Worm (Caenorhabditis elegans) whole organism, L3 larva: ENCODE measurements around the gene F42A10.7.

Experiments used
- R02D3.7 ChIP-seq: fragments of 150-350 bp; optimal IDR thresholded peaks from 2 replicates; lab custom pipeline; 2014; ENCODE audit warnings: missing biosample characterization, missing genetic modification characterization
- ZK546.5 ChIP-seq: sonication (generic microtip); optimal IDR thresholded peaks from 2 replicates; lab custom pipeline; 2017; ENCODE audit warnings: missing biosample characterization, missing genetic modification characterization
- ama-1 ChIP-seq: fragments of 150-350 bp; optimal IDR thresholded peaks from 2 replicates; lab custom pipeline; 2018
- ceh-16 ChIP-seq: sonication (generic microtip); optimal IDR thresholded peaks from 2 replicates; lab custom pipeline; 2017; ENCODE audit warnings: missing biosample characterization, missing genetic modification characterization
- ceh-9 ChIP-seq: sonication (generic microtip); optimal IDR thresholded peaks from 2 replicates; lab custom pipeline; 2018; ENCODE audit warnings: missing biosample characterization, missing genetic modification characterization
- daf-12 ChIP-seq: fragments of 150-350 bp; optimal IDR thresholded peaks from 2 replicates; lab custom pipeline; 2014; ENCODE audit warnings: missing biosample characterization, missing genetic modification reagents, missing genetic modification characterization
- egl-27 ChIP-seq: sonication (generic microtip); optimal IDR thresholded peaks from 4 replicates; lab custom pipeline; 2017; ENCODE audit warnings: missing biosample characterization, missing genetic modification reagents, missing genetic modification characterization
- egl-5 ChIP-seq: fragments of 150-350 bp; optimal IDR thresholded peaks from 2 replicates; lab custom pipeline; 2017; ENCODE audit warnings: missing biosample characterization, missing genetic modification reagents, missing genetic modification characterization, inconsistent platforms
- elt-1 ChIP-seq: fragments of 150-350 bp; optimal IDR thresholded peaks from 2 replicates; lab custom pipeline; 2014; ENCODE audit warnings: missing biosample characterization, missing genetic modification characterization
- elt-2 ChIP-seq: sonication (generic microtip); optimal IDR thresholded peaks from 2 replicates; lab custom pipeline; 2016; ENCODE audit warnings: missing genetic modification reagents, mild to moderate bottlenecking, missing genetic modification characterization, missing compliant biosample characterization
- elt-3 ChIP-seq, 3 experiments: fragments of 150-350 bp in 1 of 3; sonication (generic microtip) in 2 of 3; optimal IDR thresholded peaks; 2 replicates in 2 of 3; 4 replicates in 1 of 3; lab custom pipeline; 2014 to 2017; ENCODE audit warnings: missing biosample characterization in 3 of 3, missing genetic modification characterization in 3 of 3
- fos-1 ChIP-seq: fragments of 150-350 bp; optimal IDR thresholded peaks from 2 replicates; lab custom pipeline; 2014; ENCODE audit warnings: missing biosample characterization, missing genetic modification characterization
- hmg-11 ChIP-seq: sonication (generic microtip); optimal IDR thresholded peaks from 2 replicates; lab custom pipeline; 2016; ENCODE audit warnings: missing genetic modification characterization, missing compliant biosample characterization
- jun-1 ChIP-seq: fragments of 150-350 bp; optimal IDR thresholded peaks from 2 replicates; lab custom pipeline; 2014; ENCODE audit warnings: missing biosample characterization, missing genetic modification reagents, missing genetic modification characterization
- lin-15B ChIP-seq: fragments of 150-350 bp; optimal IDR thresholded peaks from 2 replicates; lab custom pipeline; 2014; ENCODE audit warnings: missing biosample characterization, missing genetic modification characterization
- lin-39 ChIP-seq: fragments of 150-350 bp; optimal IDR thresholded peaks from 2 replicates; lab custom pipeline; 2018; ENCODE audit warnings: missing biosample characterization, missing genetic modification reagents, missing genetic modification characterization
- mdl-1 ChIP-seq: fragments of 150-350 bp; optimal IDR thresholded peaks from 2 replicates; lab custom pipeline; 2014; ENCODE audit warnings: missing biosample characterization, missing genetic modification characterization
- mml-1 ChIP-seq: fragments of 150-350 bp; sonication (generic microtip); optimal IDR thresholded peaks from 3 replicates; lab custom pipeline; 2014; ENCODE audit warnings: missing biosample characterization, missing genetic modification characterization
- nfya-1 ChIP-seq: sonication (generic microtip); optimal IDR thresholded peaks from 2 replicates; lab custom pipeline; 2017; ENCODE audit warnings: missing genetic modification characterization, mild to moderate bottlenecking, missing compliant biosample characterization, antibody characterized with exemption, moderate library complexity; ENCODE audit not compliant: insufficient read depth
- nhr-11 ChIP-seq: fragments of 150-350 bp; optimal IDR thresholded peaks from 2 replicates; lab custom pipeline; 2014; ENCODE audit warnings: missing biosample characterization, missing genetic modification characterization
- nhr-12 ChIP-seq: fragments of 150-350 bp; optimal IDR thresholded peaks from 2 replicates; lab custom pipeline; 2014; ENCODE audit warnings: missing biosample characterization, missing genetic modification characterization
- nhr-23 ChIP-seq: fragments of 150-350 bp; optimal IDR thresholded peaks from 2 replicates; lab custom pipeline; 2014; ENCODE audit warnings: missing biosample characterization, missing genetic modification reagents, missing genetic modification characterization
- nhr-28 ChIP-seq: fragments of 150-350 bp; optimal IDR thresholded peaks from 2 replicates; lab custom pipeline; 2014; ENCODE audit warnings: missing biosample characterization, missing genetic modification characterization
- nhr-43 ChIP-seq: sonication (generic microtip); optimal IDR thresholded peaks from 2 replicates; lab custom pipeline; 2016; ENCODE audit warnings: mild to moderate bottlenecking, missing genetic modification characterization, missing compliant biosample characterization; ENCODE audit not compliant: poor library complexity, severe bottlenecking
- pha-4 ChIP-seq: fragments of 150-350 bp; optimal IDR thresholded peaks from 2 replicates; lab custom pipeline; 2014; ENCODE audit warnings: missing biosample characterization, missing genetic modification reagents, missing genetic modification characterization
- pqm-1 ChIP-seq: fragments of 150-350 bp; optimal IDR thresholded peaks from 2 replicates; lab custom pipeline; 2017; ENCODE audit warnings: missing biosample characterization, missing genetic modification characterization, inconsistent platforms
- sea-2 ChIP-seq: fragments of 150-350 bp; sonication (generic microtip); optimal IDR thresholded peaks from 4 replicates; lab custom pipeline; 2014; ENCODE audit warnings: missing biosample characterization, missing genetic modification reagents, missing genetic modification characterization
- snpc-4 ChIP-seq: fragments of 150-350 bp; optimal IDR thresholded peaks from 2 replicates; lab custom pipeline; 2014; ENCODE audit warnings: missing biosample characterization, missing genetic modification characterization
- tbx-2 ChIP-seq: sonication (generic microtip); optimal IDR thresholded peaks from 2 replicates; lab custom pipeline; 2016; ENCODE audit warnings: mild to moderate bottlenecking, missing genetic modification characterization, missing compliant biosample characterization
- unc-39 ChIP-seq: sonication (generic microtip); optimal IDR thresholded peaks from 4 replicates; lab custom pipeline; 2017; ENCODE audit warnings: missing biosample characterization, missing genetic modification characterization
- unc-62 ChIP-seq: fragments of 150-350 bp; sonication (generic microtip); optimal IDR thresholded peaks from 4 replicates; lab custom pipeline; 2014; ENCODE audit warnings: missing biosample characterization, missing genetic modification reagents, missing genetic modification characterization
- zag-1 ChIP-seq: fragments of 150-350 bp; optimal IDR thresholded peaks from 2 replicates; lab custom pipeline; 2014; ENCODE audit warnings: missing biosample characterization, missing genetic modification characterization
- ztf-11 ChIP-seq: fragments of 150-350 bp; optimal IDR thresholded peaks from 2 replicates; lab custom pipeline; 2014; ENCODE audit warnings: missing biosample characterization, missing genetic modification characterization
- ztf-4 ChIP-seq: fragments of 150-350 bp; optimal IDR thresholded peaks from 2 replicates; lab custom pipeline; 2014; ENCODE audit warnings: missing biosample characterization, missing genetic modification characterization

The F42A10.7 gene

ce11 chrIII:6173020-6173597 lies 5.4 kb downstream of the F42A10.7 start, which contains the start of the genes abcf-3 and F42A10.5 (continued):
- TF ChIP-seq nhr-12 (tag; lab: Kevin White, UChicago) (no peak), elt-1 (tag; lab: Kevin White, UChicago) (no peak), fos-1 (no peak), jun-1 (no peak), elt-2 (tag; lab: Kevin White, UChicago) (peak; percentile 34), egl-27 (tag; lab: Kevin White, UChicago) (no peak), R02D3.7 (tag; lab: Kevin White, UChicago) (no peak), hmg-11 (tag; lab: Kevin White, UChicago) (no peak), daf-12 (tag; lab: Kevin White, UChicago) (no peak), unc-62 (no peak), nfya-1 (peak; percentile 77)

DNA sequence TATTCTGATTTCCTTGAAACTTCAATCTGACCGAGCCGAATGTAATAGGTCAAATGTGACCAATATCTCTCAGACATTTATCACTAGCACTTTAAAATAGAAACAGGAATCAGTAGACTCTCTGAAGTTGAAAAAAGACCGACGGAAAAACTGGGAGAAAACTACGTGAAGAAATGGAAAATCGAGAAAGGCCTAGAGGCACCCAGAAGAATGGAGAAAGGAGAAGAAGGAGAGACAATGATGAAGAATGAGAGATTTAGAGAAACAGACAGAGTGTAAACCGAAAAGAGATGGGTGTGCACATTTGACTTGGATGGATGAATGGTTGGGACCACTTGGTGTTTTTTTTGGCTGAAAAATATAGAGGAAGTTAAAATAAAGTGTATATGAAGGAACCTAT lies 8.4 kb downstream of the F42A10.7 start:
- TF ChIP-seq tbx-2 (tag; lab: Kevin White, UChicago) (no peak), daf-12 (tag; lab: Kevin White, UChicago) (no peak), hmg-11 (tag; lab: Kevin White, UChicago) (peak; percentile 43), nhr-23 (tag; lab: Kevin White, UChicago) (no peak), mml-1 (tag; lab: Kevin White, UChicago) (no peak), R02D3.7 (tag; lab: Kevin White, UChicago) (no peak), nhr-11 (tag; lab: Kevin White, UChicago) (peak; percentile 36), ceh-16 (tag; lab: Kevin White, UChicago) (no peak), zag-1 (tag; lab: Kevin White, UChicago) (no peak), lin-15B (tag; lab: Kevin White, UChicago) (peak; percentile 19), ztf-11 (tag; lab: Kevin White, UChicago) (no peak), pha-4 (tag; lab: Kevin White, UChicago) (peak; percentile 1), elt-3 (tag; optimal IDR thresholded peaks at IDR 0.05; lab: Kevin White, UChicago) (no peak), ztf-4 (tag; lab: Kevin White, UChicago) (no peak), jun-1 (no peak), lin-39 (tag; lab: Kevin White, UChicago) (peak; percentile 18), ZK546.5 (no peak), unc-39 (no peak), unc-62 (no peak), nhr-12 (tag; lab: Kevin White, UChicago) (no peak), snpc-4 (tag; lab: Kevin White, UChicago) (peak; percentile 44), nfya-1 (peak; percentile 65), elt-2 (tag; lab: Kevin White, UChicago) (peak; percentile 11), ama-1 (lab: Kevin White, UChicago) (peak; percentile 45), sea-2 (GFP tag; lab: Kevin White, UChicago) (no peak), ceh-9 (tag; lab: Kevin White, UChicago) (no peak)

DNA sequence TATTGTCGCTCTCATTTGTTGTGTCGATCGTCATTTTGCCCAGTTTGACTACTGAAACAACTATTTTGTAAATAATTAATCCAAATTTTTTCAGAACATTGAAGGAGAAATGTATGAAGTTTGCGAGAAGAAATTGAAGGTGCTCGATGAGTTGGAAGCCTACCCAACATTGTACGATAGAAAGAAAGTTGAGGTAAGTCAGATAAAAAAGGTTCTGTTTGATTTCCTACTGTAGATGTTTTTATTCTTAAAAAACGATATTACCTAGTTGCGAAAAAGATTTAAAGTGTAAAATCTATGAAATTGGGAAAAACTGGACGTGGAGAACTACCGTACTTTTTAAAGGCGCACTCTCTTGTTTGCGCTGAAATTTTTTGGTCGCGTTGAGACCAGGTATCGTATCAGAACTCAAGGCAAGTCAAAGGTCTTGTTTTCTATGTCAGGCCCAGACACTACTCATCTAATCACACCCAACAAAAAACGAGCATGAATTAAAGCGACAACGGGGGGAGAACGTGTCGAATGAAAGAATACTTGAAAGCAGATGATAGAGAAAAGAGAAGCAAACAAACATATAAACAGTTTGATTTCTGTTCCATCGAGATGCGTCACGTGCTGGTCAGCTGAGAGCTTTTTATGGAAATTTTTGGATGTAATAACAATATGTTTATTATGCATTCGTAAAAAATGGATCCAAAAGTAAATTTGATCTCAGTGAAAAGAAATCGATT lies 9.8 kb downstream of the F42A10.7 start, which contains the start of gene efk-1:
TSS of gene efk-1 (minus strand) at position 51 of the 731 bp plus-strand sequence.
- TF ChIP-seq ztf-4 (tag; lab: Kevin White, UChicago): no peak
- TF ChIP-seq snpc-4 (tag; lab: Kevin White, UChicago): no peak
- no peak for TF ChIP-seq sea-2 (GFP tag; lab: Kevin White, UChicago)
- TF ChIP-seq elt-2 (tag; lab: Kevin White, UChicago): peak; percentile 66
- no peak for TF ChIP-seq ZK546.5
- TF ChIP-seq unc-62: no peak
- TF ChIP-seq fos-1: no peak
- no peak for TF ChIP-seq mdl-1 (tag; lab: Kevin White, UChicago)
- no peak for TF ChIP-seq ceh-16 (tag; lab: Kevin White, UChicago)
- TF ChIP-seq nhr-43: no peak
- TF ChIP-seq daf-12 (tag; lab: Kevin White, UChicago): no peak
- no peak for TF ChIP-seq nhr-28 (tag; lab: Kevin White, UChicago)
- peak; percentile 85 for TF ChIP-seq ama-1 (lab: Kevin White, UChicago)
- TF ChIP-seq nfya-1: no peak
- no peak for TF ChIP-seq unc-39
- TF ChIP-seq pqm-1: peak; percentile 77
- no peak for TF ChIP-seq nhr-11 (tag; lab: Kevin White, UChicago)
- TF ChIP-seq tbx-2 (tag; lab: Kevin White, UChicago): no peak
- TF ChIP-seq egl-5: no peak
- peak; percentile 53 for TF ChIP-seq pha-4 (tag; lab: Kevin White, UChicago)
